Worm (Caenorhabditis elegans) whole organism, L1 larva: ENCODE results near the gene Y110A2AL.10.

Experiments used
- ama-1 ChIP-seq: fragments of 150-350 bp; optimal IDR thresholded peaks from 2 replicates; lab custom pipeline; 2014
- efl-3 ChIP-seq: fragments of 200-800 bp; sonication (Bioruptor generic); optimal IDR thresholded peaks from 2 replicates; lab custom pipeline; 2018; ENCODE audit warnings: mild to moderate bottlenecking, missing genetic modification characterization, missing compliant biosample characterization
- hlh-17 ChIP-seq: fragments of 200-800 bp; sonication (Bioruptor generic); optimal IDR thresholded peaks from 2 replicates; lab custom pipeline; 2018; ENCODE audit warnings: missing genetic modification characterization, mild to moderate bottlenecking, missing compliant biosample characterization, moderate library complexity, borderline replicate concordance
- lin-13 ChIP-seq: fragments of 150-350 bp; optimal IDR thresholded peaks from 2 replicates; lab custom pipeline; 2014; ENCODE audit warnings: missing biosample characterization, missing genetic modification reagents, missing genetic modification characterization
- mab-9 ChIP-seq: fragments of 200-800 bp; sonication (Bioruptor generic); IDR thresholded peaks from 2 replicates; pipeline ENCODE4 v1.3.6; 2022; ENCODE audit warnings: missing genetic modification reagents, missing genetic modification characterization, missing compliant biosample characterization
- pqm-1 ChIP-seq: sonication (generic microtip); optimal IDR thresholded peaks from 3 replicates; lab custom pipeline; 2017; ENCODE audit warnings: missing biosample characterization, missing genetic modification characterization
- ztf-4 ChIP-seq: fragments of 150-350 bp; optimal IDR thresholded peaks from 2 replicates; lab custom pipeline; 2014; ENCODE audit warnings: missing biosample characterization, missing genetic modification characterization

DNA sequence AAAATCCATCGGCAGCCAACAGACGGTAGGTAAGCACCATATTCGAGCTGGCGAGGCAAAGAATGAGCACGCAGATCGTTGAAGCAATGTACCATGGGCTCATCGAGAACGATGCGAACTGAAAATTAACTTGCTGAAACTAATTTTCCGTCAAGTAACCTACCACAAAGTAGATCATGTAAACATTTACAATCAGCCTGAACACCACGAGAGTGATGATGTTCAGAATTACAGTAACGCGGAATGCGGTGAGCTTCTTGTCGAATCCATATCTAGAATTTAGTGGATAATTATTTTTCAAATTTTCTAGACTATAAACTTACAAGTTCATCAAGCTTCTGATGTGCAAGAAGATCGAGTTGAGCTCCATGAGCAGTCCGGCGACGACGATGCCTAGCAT is 42.2 kb downstream of the Y110A2AL.10 start:
- TF ChIP-seq ama-1 (lab: Kevin White, UChicago), result no peak
- no peak for TF ChIP-seq efl-3 (GFP tag; lab: Kevin White, UChicago)
- no peak for TF ChIP-seq hlh-17 (GFP tag; lab: Kevin White, UChicago)
- TF ChIP-seq mab-9 (GFP tag; lab: Robert Waterston, UW), result no peak
- TF ChIP-seq ztf-4 (tag; lab: Kevin White, UChicago), result no peak
- TF ChIP-seq pqm-1 (tag; lab: Kevin White, UChicago), result no peak
- no peak for TF ChIP-seq lin-13 (GFP tag; lab: Kevin White, UChicago)
